Worm (Caenorhabditis elegans): ENCODE data around the gene C56E6.2.

- TF ChIP-seq him-1 (tag; optimal IDR thresholded peaks at IDR 0.05) (peak; percentile 63), W03F9.2 (tag; optimal IDR thresholded peaks at IDR 0.05) (no peak), dao-5 (tag; optimal IDR thresholded peaks at IDR 0.05) (no peak)
Measured at ce11 chrII:6491817-6492452, 32.8 kb upstream of the C56E6.2 start, which contains the start of the genes T28D9.11 and T28D9.1.
